Worm (Caenorhabditis elegans): Measurements from ENCODE around the gene dyf-13.

- no peak for TF ChIP-seq ztf-4 (tag; optimal IDR thresholded peaks at IDR 0.05)
- no peak for TF ChIP-seq nhr-237 (tag; optimal IDR thresholded peaks at IDR 0.05)
- TF ChIP-seq snpc-4 (tag; optimal IDR thresholded peaks at IDR 0.05), result no peak
- no peak for TF ChIP-seq nhr-12 (tag; optimal IDR thresholded peaks at IDR 0.05)
- no peak for TF ChIP-seq mdl-1 (tag; optimal IDR thresholded peaks at IDR 0.05)
These were observed 5.0 kb upstream of the dyf-13 start for ce11 chrII:7176108-7176507.

Data from whole organism, L3 larva.